Worm (Caenorhabditis elegans) whole organism, L4/young adult: Measurements from ENCODE around the gene paqr-2.

Experiments used
- W03F9.2 ChIP-seq: fragments of 150-350 bp; optimal IDR thresholded peaks from 2 replicates; lab custom pipeline; 2014; ENCODE audit warnings: missing biosample characterization, missing genetic modification characterization
- him-1 ChIP-seq: sonication (generic microtip); optimal IDR thresholded peaks from 2 replicates; lab custom pipeline; 2016; ENCODE audit warnings: missing genotype, missing genetic modification reagents, missing genetic modification characterization, missing compliant biosample characterization

ce11 chrIII:5385315-5385714 lies 5.6 kb upstream of the paqr-2 start, which contains the start of gene Y32H12A.7:
- no peak for TF ChIP-seq him-1 (tag; lab: Kevin White, UChicago)
- TF ChIP-seq W03F9.2 (tag; lab: Kevin White, UChicago), result no peak
